Worm (Caenorhabditis elegans) whole organism, young adult: ENCODE results near the gene F26A1.4.
A peak's percentile ranks its signal among the peaks of the same experiment; 100 is the strongest.

Experiments
- B0336.3 ChIP-seq: fragments of 200-800 bp; sonication (Bioruptor generic); IDR thresholded peaks from 2 replicates; pipeline ENCODE4 v1.3.6; 2022; ENCODE audit warnings: missing genetic modification characterization, missing compliant biosample characterization
- C17E4.6 ChIP-seq: fragments of 200-800 bp; sonication (Bioruptor generic); IDR thresholded peaks from 2 replicates; pipeline ENCODE4 v1.3.6; 2022; ENCODE audit warnings: missing genetic modification reagents, missing genetic modification characterization, missing compliant biosample characterization
- F10E7.11 ChIP-seq: sonication (generic microtip); optimal IDR thresholded peaks from 2 replicates; lab custom pipeline; 2017; ENCODE audit warnings: mild to moderate bottlenecking, missing genetic modification characterization, moderate library complexity, missing compliant biosample characterization
- F57A8.1 ChIP-seq: fragments of 200-800 bp; sonication (Bioruptor generic); optimal IDR thresholded peaks from 2 replicates; lab custom pipeline; 2018; ENCODE audit warnings: mild to moderate bottlenecking, missing genetic modification characterization, moderate library complexity, missing compliant biosample characterization
- Y53G8AR.9 ChIP-seq: fragments of 200-800 bp; sonication (Bioruptor generic); conservative IDR thresholded peaks from 2 replicates; pipeline ENCODE4 v1.3.6; 2022; ENCODE audit warnings: missing genetic modification reagents, missing genetic modification characterization, missing compliant biosample characterization
- Y67H2A.10 ChIP-seq: fragments of 200-800 bp; sonication (Bioruptor generic); conservative IDR thresholded peaks from 2 replicates; pipeline ENCODE4 v1.3.6; 2022; ENCODE audit warnings: missing genetic modification reagents, missing genetic modification characterization, missing compliant biosample characterization
- Y79H2A.3 ChIP-seq: fragments of 200-800 bp; sonication (Bioruptor generic); conservative IDR thresholded peaks from 2 replicates; pipeline ENCODE4 v1.3.6; 2022; ENCODE audit warnings: missing genetic modification reagents, missing genetic modification characterization, missing compliant biosample characterization
- Y95B8A.8 ChIP-seq: fragments of 200-800 bp; sonication (Bioruptor generic); IDR thresholded peaks from 2 replicates; pipeline ENCODE4 v1.3.6; 2022; ENCODE audit warnings: missing genetic modification reagents, missing genetic modification characterization, missing compliant biosample characterization
- ZK185.1 ChIP-seq: sonication (generic microtip); optimal IDR thresholded peaks from 2 replicates; lab custom pipeline; 2016; ENCODE audit warnings: mild to moderate bottlenecking, missing genetic modification characterization, missing compliant biosample characterization; ENCODE audit not compliant: poor library complexity, severe bottlenecking
- attf-6 ChIP-seq: fragments of 200-800 bp; sonication (Bioruptor generic); IDR thresholded peaks from 2 replicates; pipeline ENCODE4 v1.3.6; 2022; ENCODE audit warnings: missing genetic modification reagents, missing genetic modification characterization, missing compliant biosample characterization
- bed-1 ChIP-seq: fragments of 200-800 bp; sonication (Bioruptor generic); IDR thresholded peaks from 2 replicates; pipeline ENCODE4 v1.3.6; 2022; ENCODE audit warnings: missing genetic modification reagents, missing genetic modification characterization, missing compliant biosample characterization
- ccch-3 ChIP-seq: fragments of 200-800 bp; sonication (Bioruptor generic); optimal IDR thresholded peaks from 2 replicates; lab custom pipeline; 2018; ENCODE audit warnings: mild to moderate bottlenecking, missing genetic modification characterization, missing compliant biosample characterization
- cebp-2 ChIP-seq: fragments of 200-800 bp; sonication (Bioruptor generic); IDR thresholded peaks from 2 replicates; pipeline ENCODE4 v1.3.6; 2022; ENCODE audit warnings: missing genetic modification characterization, missing compliant biosample characterization
- ceh-100 ChIP-seq: fragments of 200-800 bp; sonication (Bioruptor generic); IDR thresholded peaks from 2 replicates; pipeline ENCODE4 v1.3.6; 2022; ENCODE audit warnings: missing genetic modification reagents, missing genetic modification characterization, missing compliant biosample characterization
- ceh-79 ChIP-seq: sonication (generic microtip); optimal IDR thresholded peaks from 2 replicates; lab custom pipeline; 2017; ENCODE audit warnings: mild to moderate bottlenecking, missing genetic modification characterization, missing compliant biosample characterization
- egl-44 ChIP-seq: fragments of 200-800 bp; sonication (Bioruptor generic); IDR thresholded peaks from 2 replicates; pipeline ENCODE4 v1.3.6; 2022; ENCODE audit warnings: missing genetic modification reagents, missing genetic modification characterization, missing compliant biosample characterization
- ekl-4 ChIP-seq: fragments of 200-800 bp; sonication (Bioruptor generic); IDR thresholded peaks from 2 replicates; pipeline ENCODE4 v1.3.6; 2022; ENCODE audit warnings: missing genetic modification reagents, missing genetic modification characterization, missing compliant biosample characterization
- fkh-3 ChIP-seq: sonication (generic microtip); optimal IDR thresholded peaks from 2 replicates; lab custom pipeline; 2016; ENCODE audit warnings: mild to moderate bottlenecking, missing genetic modification characterization, missing compliant biosample characterization
- hlh-12 ChIP-seq: sonication (generic microtip); optimal IDR thresholded peaks from 2 replicates; lab custom pipeline; 2016; ENCODE audit warnings: missing genetic modification characterization, missing compliant biosample characterization
- hrde-1 ChIP-seq: sonication (generic microtip); optimal IDR thresholded peaks from 2 replicates; lab custom pipeline; 2016; ENCODE audit warnings: missing genetic modification characterization, mild to moderate bottlenecking, missing compliant biosample characterization, moderate library complexity, missing genotype, missing genetic modification reagents, borderline replicate concordance
- hsf-1 ChIP-seq: fragments of 200-800 bp; sonication (Bioruptor generic); IDR thresholded peaks from 2 replicates; pipeline ENCODE4 v1.3.6; 2022; ENCODE audit warnings: missing genetic modification reagents, missing genetic modification characterization, missing compliant biosample characterization
- lin-35 ChIP-seq, 3 experiments: fragments of 150-350 bp in 2 of 3; sonication (generic microtip) in 1 of 3; optimal IDR thresholded peaks; 2 replicates each; lab custom pipeline; 2014 to 2018; ENCODE audit warnings: missing biosample characterization in 3 of 3, missing genetic modification characterization in 3 of 3, missing genetic modification reagents in 3 of 3
- lin-54 ChIP-seq: fragments of 200-800 bp; sonication (Bioruptor generic); optimal IDR thresholded peaks from 2 replicates; lab custom pipeline; 2018; ENCODE audit warnings: mild to moderate bottlenecking, missing genetic modification characterization, missing compliant biosample characterization
- madf-10 ChIP-seq: sonication (generic microtip); optimal IDR thresholded peaks from 2 replicates; lab custom pipeline; 2016; ENCODE audit warnings: mild to moderate bottlenecking, missing genetic modification characterization, missing compliant biosample characterization
- nhr-179 ChIP-seq: sonication (generic microtip); optimal IDR thresholded peaks from 2 replicates; lab custom pipeline; 2016; ENCODE audit warnings: mild to moderate bottlenecking, missing genetic modification characterization, missing compliant biosample characterization
- nhr-80 ChIP-seq: sonication (generic microtip); optimal IDR thresholded peaks from 2 replicates; lab custom pipeline; 2016; ENCODE audit warnings: missing genetic modification characterization, missing compliant biosample characterization
- nhr-90 ChIP-seq: sonication (generic microtip); optimal IDR thresholded peaks from 2 replicates; lab custom pipeline; 2016; ENCODE audit warnings: missing genotype, mild to moderate bottlenecking, missing genetic modification characterization, missing compliant biosample characterization
- repo-1 ChIP-seq: sonication (generic microtip); optimal IDR thresholded peaks from 2 replicates; lab custom pipeline; 2017; ENCODE audit warnings: mild to moderate bottlenecking, missing genetic modification characterization, missing compliant biosample characterization
- snpc-1.3 ChIP-seq: sonication (generic microtip); optimal IDR thresholded peaks from 2 replicates; lab custom pipeline; 2017; ENCODE audit warnings: missing genetic modification characterization, mild to moderate bottlenecking, missing compliant biosample characterization, antibody characterized with exemption, moderate library complexity, missing genotype, missing genetic modification reagents; ENCODE audit not compliant: insufficient read depth
- tlf-1 ChIP-seq: fragments of 200-800 bp; sonication (Bioruptor generic); optimal IDR thresholded peaks from 2 replicates; lab custom pipeline; 2018; ENCODE audit warnings: mild to moderate bottlenecking, missing genetic modification characterization, missing compliant biosample characterization
- ztf-18 ChIP-seq: sonication (generic microtip); optimal IDR thresholded peaks from 2 replicates; lab custom pipeline; 2016; ENCODE audit warnings: missing genotype, mild to moderate bottlenecking, missing genetic modification characterization, missing compliant biosample characterization
- ztf-22 ChIP-seq: fragments of 200-800 bp; sonication (Bioruptor generic); optimal IDR thresholded peaks from 2 replicates; lab custom pipeline; 2018; ENCODE audit warnings: mild to moderate bottlenecking, missing genetic modification characterization, moderate library complexity, missing compliant biosample characterization

F26A1.4 gene

ce11 chrIII:4817240-4817639 lies at the start of gene F26A1.4:
F26A1.4 (plus strand) TSS chrIII:4817540.
- TF ChIP-seq F57A8.1 (GFP tag; lab: Kevin White, UChicago), result no peak

ce11 chrIII:4767869-4768645 lies 49.3 kb upstream of the F26A1.4 start:
- TF ChIP-seq Y95B8A.8 (no peak), hlh-12 (tag; lab: Kevin White, UChicago) (no peak), repo-1 (tag; lab: Kevin White, UChicago) (no peak), bed-1 (GFP tag; lab: Robert Waterston, UW) (no peak), attf-6 (GFP tag; lab: Robert Waterston, UW) (no peak), fkh-3 (tag; lab: Kevin White, UChicago) (no peak), ccch-3 (no peak), F10E7.11 (tag; lab: Kevin White, UChicago) (no peak), Y79H2A.3 (GFP tag; lab: Robert Waterston, UW) (no peak), nhr-80 (tag; lab: Kevin White, UChicago) (no peak), ztf-22 (GFP tag; lab: Kevin White, UChicago) (no peak), nhr-90 (tag; lab: Kevin White, UChicago) (no peak), ZK185.1 (tag; lab: Kevin White, UChicago) (no peak), lin-54 (no peak), snpc-1.3 (no peak), ceh-79 (tag; lab: Kevin White, UChicago) (no peak), lin-35 (GFP tag; optimal IDR thresholded peaks at IDR 0.05; lab: Kevin White, UChicago) (no peak), ceh-100 (GFP tag; lab: Robert Waterston, UW) (no peak), nhr-179 (tag; lab: Kevin White, UChicago) (no peak), hrde-1 (tag; lab: Kevin White, UChicago) (no peak)

ce11 chrIII:4778003-4778402 lies 39.3 kb upstream of the F26A1.4 start, which contains the start of gene B0393.7:
B0393.7 (minus strand) TSS chrIII:4778103.
- no peak for TF ChIP-seq ZK185.1 (tag; lab: Kevin White, UChicago)
- TF ChIP-seq repo-1 (tag; lab: Kevin White, UChicago), result no peak
- TF ChIP-seq nhr-90 (tag; lab: Kevin White, UChicago), result no peak
- no peak for TF ChIP-seq ekl-4 (GFP tag; lab: Robert Waterston, UW)
- TF ChIP-seq lin-54, result no peak
- TF ChIP-seq Y53G8AR.9 (GFP tag; lab: Robert Waterston, UW), result no peak
- no peak for TF ChIP-seq madf-10 (tag; lab: Kevin White, UChicago)
- TF ChIP-seq hsf-1, result no peak
- TF ChIP-seq egl-44 (GFP tag; lab: Robert Waterston, UW), result no peak
- TF ChIP-seq B0336.3 (GFP tag; lab: Robert Waterston, UW), result no peak
- no peak for TF ChIP-seq tlf-1 (GFP tag; lab: Kevin White, UChicago)
- TF ChIP-seq ceh-100 (GFP tag; lab: Robert Waterston, UW), result no peak
- no peak for TF ChIP-seq cebp-2 (GFP tag; lab: Robert Waterston, UW)
- TF ChIP-seq snpc-1.3, result no peak
- no peak for TF ChIP-seq ccch-3
- no peak for TF ChIP-seq ztf-18
- TF ChIP-seq Y95B8A.8, result no peak
- no peak for TF ChIP-seq C17E4.6 (GFP tag; lab: Robert Waterston, UW)

ce11 chrIII:4779855-4780254 lies 37.5 kb upstream of the F26A1.4 start, which contains the start of gene B0393.9:
B0393.9 (minus strand) TSS chrIII:4780157.
- TF ChIP-seq nhr-80 (tag; lab: Kevin White, UChicago), result peak; percentile 20
- no peak for TF ChIP-seq Y67H2A.10 (GFP tag; lab: Robert Waterston, UW)
